Worm (Caenorhabditis elegans): Measurements from ENCODE around the gene rip-1.

DNA sequence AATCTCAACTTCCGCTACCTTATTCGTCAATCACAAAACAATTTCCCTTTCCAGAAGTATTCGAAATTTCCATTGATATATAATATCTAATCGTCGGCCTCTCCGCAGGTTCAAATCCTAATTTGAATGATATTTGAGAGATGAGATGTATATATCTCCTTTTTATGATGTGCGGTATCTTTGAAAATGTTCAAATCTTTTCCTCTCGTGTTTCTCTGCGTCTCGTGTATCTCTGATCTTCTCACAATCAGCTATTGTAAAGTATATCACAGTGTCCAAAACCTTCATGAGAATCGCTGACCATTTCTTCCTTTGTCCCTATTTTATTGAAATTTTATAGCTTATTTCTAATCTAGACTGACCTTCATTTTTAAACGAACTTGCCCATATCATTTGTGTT lies 31.2 kb upstream of the rip-1 start:
- no peak for TF ChIP-seq C38D4.7 (GFP tag; optimal IDR thresholded peaks at IDR 0.05)
- TF ChIP-seq ceh-6 (GFP tag; optimal IDR thresholded peaks at IDR 0.05), result no peak
- no peak for TF ChIP-seq unc-86 (tag; optimal IDR thresholded peaks at IDR 0.05)
- TF ChIP-seq nhr-11 (tag; optimal IDR thresholded peaks at IDR 0.05), result no peak
- no peak for TF ChIP-seq pqm-1 (tag; optimal IDR thresholded peaks at IDR 0.05)
